Fruit fly (Drosophila melanogaster) whole organism, embryonic: ENCODE data around the gene CG13096.

Experiments
- ATbp ChIP-seq: fragments of 200-800 bp; sonication (Bioruptor generic); optimal IDR thresholded peaks from 2 replicates; lab custom pipeline; 2017; ENCODE audit warnings: missing biosample characterization, mild to moderate bottlenecking, missing genetic modification characterization, missing genetic modification reagents
- Ada2b ChIP-seq: fragments of 200-800 bp; sonication (Bioruptor generic); IDR thresholded peaks from 2 replicates; pipeline ENCODE4 v1.3.6; 2022; ENCODE audit warnings: missing biosample characterization, missing genetic modification characterization
- Antp ChIP-seq: fragments of 200-800 bp; sonication (Bioruptor generic); optimal IDR thresholded peaks from 3 replicates; lab custom pipeline; 2016; ENCODE audit warnings: missing biosample characterization, missing genetic modification characterization
- C15 ChIP-seq: fragments of 200-800 bp; sonication (Bioruptor generic); IDR thresholded peaks from 3 replicates; pipeline ENCODE4 v1.3.6; 2022; ENCODE audit warnings: missing biosample characterization, missing genetic modification characterization
- CG10654 ChIP-seq: fragments of 200-800 bp; sonication (Bioruptor generic); optimal IDR thresholded peaks from 2 replicates; lab custom pipeline; 2016; ENCODE audit warnings: missing biosample characterization, missing genetic modification characterization
- CG11247 ChIP-seq: fragments of 200-800 bp; sonication (Bioruptor generic); IDR thresholded peaks from 2 replicates; pipeline ENCODE4 v1.3.6; 2022; ENCODE audit warnings: missing biosample characterization, missing genetic modification characterization
- CG12219 ChIP-seq: fragments of 200-800 bp; sonication (Bioruptor generic); optimal IDR thresholded peaks from 3 replicates; lab custom pipeline; 2018; ENCODE audit warnings: missing biosample characterization, mild to moderate bottlenecking, missing genetic modification characterization
- CG12391 ChIP-seq: fragments of 200-800 bp; sonication (Bioruptor generic); optimal IDR thresholded peaks from 3 replicates; lab custom pipeline; 2018; ENCODE audit warnings: missing biosample characterization, mild to moderate bottlenecking, missing genetic modification characterization, moderate library complexity
- CG13287 ChIP-seq: fragments of 200-800 bp; sonication (Bioruptor generic); IDR thresholded peaks from 2 replicates; pipeline ENCODE4 v1.3.6; 2022; ENCODE audit warnings: missing biosample characterization, missing genetic modification characterization; ENCODE audit not compliant: partially characterized antibody
- CG15269 ChIP-seq: fragments of 200-800 bp; sonication (Bioruptor generic); optimal IDR thresholded peaks from 2 replicates; lab custom pipeline; 2018; ENCODE audit warnings: missing biosample characterization, mild to moderate bottlenecking, missing genetic modification characterization, moderate library complexity
- CG17385 ChIP-seq: fragments of 200-800 bp; sonication (Bioruptor generic); optimal IDR thresholded peaks from 3 replicates; lab custom pipeline; 2018; ENCODE audit warnings: missing biosample characterization, mild to moderate bottlenecking, missing genetic modification characterization
- CG30403 ChIP-seq: fragments of 200-800 bp; sonication (Bioruptor generic); optimal IDR thresholded peaks from 3 replicates; lab custom pipeline; 2016; ENCODE audit warnings: missing biosample characterization, missing genetic modification characterization
- CG3065 ChIP-seq: fragments of 200-800 bp; sonication (Bioruptor generic); optimal IDR thresholded peaks from 2 replicates; lab custom pipeline; 2016; ENCODE audit warnings: missing biosample characterization, missing genetic modification characterization
- CG31224 ChIP-seq: fragments of 200-800 bp; sonication (Bioruptor generic); IDR thresholded peaks from 2 replicates; pipeline ENCODE4 v1.3.6; 2022; ENCODE audit warnings: missing biosample characterization, missing genetic modification characterization
- CG3163 ChIP-seq: fragments of 200-800 bp; sonication (Bioruptor generic); optimal IDR thresholded peaks from 3 replicates; lab custom pipeline; 2016; ENCODE audit warnings: missing biosample characterization, missing genetic modification characterization
- CG32767 ChIP-seq: fragments of 200-800 bp; sonication (Bioruptor generic); IDR thresholded peaks from 2 replicates; pipeline ENCODE4 v1.3.6; 2022; ENCODE audit warnings: missing biosample characterization, missing genetic modification characterization
- CG3726 ChIP-seq: fragments of 200-800 bp; sonication (Bioruptor generic); IDR thresholded peaks from 3 replicates; pipeline ENCODE4, ENCODE4 v1.3.6; 2022; ENCODE audit warnings: missing biosample characterization, missing genetic modification characterization
- CG5180 ChIP-seq: fragments of 200-800 bp; sonication (Bioruptor generic); optimal IDR thresholded peaks from 3 replicates; lab custom pipeline; 2017; ENCODE audit warnings: missing biosample characterization, missing genetic modification characterization, mild to moderate bottlenecking, moderate library complexity, missing genetic modification reagents
- CG8478 ChIP-seq: fragments of >200 bp; optimal IDR thresholded peaks from 2 replicates; lab custom pipeline; 2018
- CG9817 ChIP-seq: fragments of 200-800 bp; sonication (Bioruptor generic); optimal IDR thresholded peaks from 2 replicates; lab custom pipeline; 2018; ENCODE audit warnings: missing biosample characterization, mild to moderate bottlenecking, missing genetic modification characterization, moderate library complexity
- CrebB ChIP-seq: fragments of 200-800 bp; sonication (Bioruptor generic); optimal IDR thresholded peaks from 3 replicates; lab custom pipeline; 2018; ENCODE audit warnings: missing biosample characterization, mild to moderate bottlenecking, missing genetic modification characterization
- D19A ChIP-seq: fragments of 200-800 bp; optimal IDR thresholded peaks from 3 replicates; lab custom pipeline; 2019; ENCODE audit warnings: missing biosample characterization, mild to moderate bottlenecking, missing genetic modification characterization, moderate library complexity
- Doc3 ChIP-seq: fragments of 200-800 bp; sonication (Bioruptor generic); IDR thresholded peaks from 3 replicates; pipeline ENCODE4 v1.3.6; 2022; ENCODE audit warnings: missing biosample characterization, missing genetic modification characterization; ENCODE audit not compliant: partially characterized antibody
- Dp ChIP-seq: fragments of 200-800 bp; sonication (Bioruptor generic); optimal IDR thresholded peaks from 2 replicates; lab custom pipeline; 2018; ENCODE audit warnings: missing biosample characterization, mild to moderate bottlenecking, missing genetic modification characterization, moderate library complexity
- GATAe ChIP-seq: fragments of 200-800 bp; sonication (Bioruptor generic); conservative IDR thresholded peaks from 2 replicates; pipeline ENCODE4 v1.3.6; 2022; ENCODE audit warnings: missing biosample characterization, missing genetic modification characterization
- Gsc ChIP-seq: fragments of 200-800 bp; sonication (Bioruptor generic); IDR thresholded peaks from 2 replicates; pipeline ENCODE4 v1.3.6; 2022; ENCODE audit warnings: missing biosample characterization, missing genetic modification characterization
- HHEX ChIP-seq: fragments of 200-800 bp; sonication (Bioruptor generic); optimal IDR thresholded peaks from 3 replicates; lab custom pipeline; 2017; ENCODE audit warnings: missing biosample characterization, mild to moderate bottlenecking, missing genetic modification characterization, missing genetic modification reagents
- Hand ChIP-seq: fragments of 200-800 bp; sonication (Bioruptor generic); optimal IDR thresholded peaks from 2 replicates; lab custom pipeline; 2017; ENCODE audit warnings: mild to moderate bottlenecking, missing biosample characterization, missing genetic modification reagents, missing genetic modification characterization
- Hr51 ChIP-seq, 2 experiments: fragments of 200-800 bp; sonication (Bioruptor generic); optimal IDR thresholded peaks; 2 replicates in 1 of 2; 3 replicates in 1 of 2; lab custom pipeline; 2016 to 2018; ENCODE audit warnings: missing biosample characterization in 2 of 2, missing genetic modification characterization in 2 of 2, mild to moderate bottlenecking in 1 of 2, moderate library complexity in 1 of 2
- NC2α ChIP-seq: fragments of 200-800 bp; sonication (Bioruptor generic); optimal IDR thresholded peaks from 2 replicates; lab custom pipeline; 2016; ENCODE audit warnings: missing biosample characterization, missing genetic modification characterization
- NK7.1 ChIP-seq: fragments of 200-800 bp; sonication (Bioruptor generic); optimal IDR thresholded peaks from 3 replicates; lab custom pipeline; 2016; ENCODE audit warnings: missing biosample characterization, missing genetic modification characterization
- Rx ChIP-seq: fragments of 200-800 bp; sonication (Bioruptor generic); IDR thresholded peaks from 2 replicates; pipeline ENCODE4 v1.3.6; 2022; ENCODE audit warnings: missing biosample characterization, missing genetic modification characterization
- Ssrp ChIP-seq: fragments of 200-800 bp; sonication (Bioruptor generic); optimal IDR thresholded peaks from 2 replicates; lab custom pipeline; 2018; ENCODE audit warnings: missing biosample characterization, mild to moderate bottlenecking, missing genetic modification characterization, moderate library complexity
- ap ChIP-seq: fragments of 200-800 bp; sonication (Bioruptor generic); IDR thresholded peaks from 2 replicates; pipeline ENCODE4 v1.3.6; 2022; ENCODE audit warnings: missing biosample characterization, missing genetic modification characterization
- az2 ChIP-seq: fragments of 200-800 bp; sonication (Bioruptor generic); optimal IDR thresholded peaks from 3 replicates; lab custom pipeline; 2016; ENCODE audit warnings: missing biosample characterization, missing genetic modification characterization
- br ChIP-seq: fragments of >200 bp; optimal IDR thresholded peaks from 2 replicates; lab custom pipeline; 2017
- corto ChIP-seq: fragments of 200-800 bp; sonication (Bioruptor generic); optimal IDR thresholded peaks from 2 replicates; lab custom pipeline; 2016; ENCODE audit warnings: missing biosample characterization, mild to moderate bottlenecking, missing genetic modification characterization, moderate library complexity
- dm ChIP-seq: fragments of 200-800 bp; sonication (Bioruptor generic); optimal IDR thresholded peaks from 3 replicates; lab custom pipeline; 2016; ENCODE audit warnings: missing biosample characterization, missing genetic modification characterization
- dmrt11E ChIP-seq: fragments of 200-800 bp; sonication (Bioruptor generic); optimal IDR thresholded peaks from 3 replicates; lab custom pipeline; 2018; ENCODE audit warnings: missing biosample characterization, mild to moderate bottlenecking, missing genetic modification characterization, moderate library complexity
- gsb-n ChIP-seq: fragments of 200-800 bp; sonication (Bioruptor generic); optimal IDR thresholded peaks from 3 replicates; lab custom pipeline; 2018; ENCODE audit warnings: missing biosample characterization, mild to moderate bottlenecking, missing genetic modification characterization
- hb ChIP-seq: fragments of 200-800 bp; sonication (Bioruptor generic); IDR thresholded peaks from 3 replicates; pipeline ENCODE4 v1.3.6; 2022; ENCODE audit warnings: missing biosample characterization, missing genetic modification characterization; ENCODE audit not compliant: partially characterized antibody
- jing ChIP-seq: fragments of 200-800 bp; sonication (Bioruptor generic); optimal IDR thresholded peaks from 2 replicates; lab custom pipeline; 2018; ENCODE audit warnings: missing biosample characterization, mild to moderate bottlenecking, missing genetic modification characterization
- knrl ChIP-seq: fragments of 200-800 bp; sonication (Bioruptor generic); IDR thresholded peaks from 3 replicates; pipeline ENCODE4 v1.3.6; 2022; ENCODE audit warnings: missing biosample characterization, missing genetic modification characterization; ENCODE audit not compliant: partially characterized antibody
- otp ChIP-seq: fragments of 200-800 bp; sonication (Bioruptor generic); IDR thresholded peaks from 3 replicates; pipeline ENCODE4, ENCODE4 v1.3.6; 2022; ENCODE audit warnings: missing biosample characterization, missing genetic modification characterization
- peb ChIP-seq: fragments of 200-800 bp; sonication (Bioruptor generic); IDR thresholded peaks from 2 replicates; pipeline ENCODE4 v1.3.6; 2022; ENCODE audit warnings: missing biosample characterization, missing genetic modification characterization
- sima ChIP-seq: fragments of 200-800 bp; sonication (Bioruptor generic); optimal IDR thresholded peaks from 2 replicates; lab custom pipeline; 2016; ENCODE audit warnings: missing biosample characterization, missing genetic modification characterization
- trh ChIP-seq: fragments of 200-800 bp; sonication (Bioruptor generic); optimal IDR thresholded peaks from 2 replicates; lab custom pipeline; 2016; ENCODE audit warnings: missing biosample characterization, missing genetic modification characterization
- ttk ChIP-seq: fragments of 200-800 bp; sonication (Bioruptor generic); IDR thresholded peaks from 2 replicates; pipeline ENCODE4 v2.1.2; 2022; ENCODE audit warnings: missing biosample characterization, missing genetic modification characterization
- tx ChIP-seq: fragments of 200-800 bp; sonication (Bioruptor generic); optimal IDR thresholded peaks from 2 replicates; lab custom pipeline; 2016; ENCODE audit warnings: missing biosample characterization, missing genetic modification characterization
- wor ChIP-seq: fragments of 200-800 bp; sonication (Bioruptor generic); IDR thresholded peaks from 2 replicates; pipeline ENCODE4 v1.3.6; 2022; ENCODE audit warnings: missing biosample characterization, missing genetic modification characterization
- z ChIP-seq: fragments of 200-800 bp; sonication (Bioruptor generic); IDR thresholded peaks from 3 replicates; pipeline ENCODE4 v1.3.6; 2022; ENCODE audit warnings: missing biosample characterization, missing genetic modification characterization
- zen2 ChIP-seq: fragments of 200-800 bp; sonication (Bioruptor generic); IDR thresholded peaks from 3 replicates; pipeline ENCODE4 v1.3.6; 2022; ENCODE audit warnings: missing biosample characterization, missing genetic modification characterization; ENCODE audit not compliant: partially characterized antibody
- zf30C ChIP-seq: fragments of 200-800 bp; sonication (Bioruptor generic); optimal IDR thresholded peaks from 3 replicates; lab custom pipeline; 2018; ENCODE audit warnings: missing biosample characterization, mild to moderate bottlenecking, missing genetic modification characterization

CG13096 gene

dm6 chr2L:8471667-8472066 is 40.0 kb downstream of the CG13096 start (continued):
- TF ChIP-seq dmrt11E (tag; lab: Kevin White, UChicago) = peak; percentile 76
- TF ChIP-seq ap (GFP tag; lab: Robert Waterston, UW) = no peak
- TF ChIP-seq dm (GFP tag; lab: Kevin White, UChicago) = no peak
- TF ChIP-seq CG8478 (lab: Kevin White, UChicago) = no peak
- TF ChIP-seq CG3163 (GFP tag; lab: Kevin White, UChicago) = no peak
- TF ChIP-seq Dp = no peak
- no peak for TF ChIP-seq Doc3 (GFP tag; lab: Robert Waterston, UW)
- TF ChIP-seq wor (GFP tag; lab: Robert Waterston, UW) = no peak
- TF ChIP-seq CG3726 (GFP tag; lab: Robert Waterston, UW) = no peak
- TF ChIP-seq CG9817 (tag; lab: Kevin White, UChicago) = no peak
- TF ChIP-seq CG31224 (GFP tag; lab: Robert Waterston, UW) = no peak
- no peak for TF ChIP-seq C15
- no peak for TF ChIP-seq CG12219 (GFP tag; lab: Kevin White, UChicago)
- no peak for TF ChIP-seq hb (GFP tag; lab: Robert Waterston, UW)
- peak; percentile 50 for TF ChIP-seq gsb-n (tag; lab: Kevin White, UChicago)
- TF ChIP-seq CG13287 (GFP tag; lab: Robert Waterston, UW) = no peak
- TF ChIP-seq CG32767 = no peak
- no peak for TF ChIP-seq ATbp (GFP tag; lab: Kevin White, UChicago)
- TF ChIP-seq CG15269 (tag; lab: Kevin White, UChicago) = no peak
- TF ChIP-seq HHEX (GFP tag; lab: Kevin White, UChicago) = no peak
- TF ChIP-seq Antp = no peak
- no peak for TF ChIP-seq CG10654
- TF ChIP-seq trh = no peak
- peak; percentile 40 for TF ChIP-seq Ssrp (tag; lab: Kevin White, UChicago)
- no peak for TF ChIP-seq CrebB
- TF ChIP-seq jing (GFP tag; lab: Kevin White, UChicago) = no peak
- TF ChIP-seq D19A (tag; lab: Kevin White, UChicago) = peak; percentile 41
- TF ChIP-seq knrl = no peak
- TF ChIP-seq CG12391 = peak; percentile 38
- no peak for TF ChIP-seq sima
- no peak for TF ChIP-seq tx
- TF ChIP-seq CG11247 (GFP tag; lab: Robert Waterston, UW) = no peak
- no peak for TF ChIP-seq Rx (GFP tag; lab: Robert Waterston, UW)
- no peak for TF ChIP-seq CG5180 (GFP tag; lab: Kevin White, UChicago)
- TF ChIP-seq NK7.1 = no peak
- no peak for TF ChIP-seq CG17385 (GFP tag; lab: Kevin White, UChicago)
- peak in 1 of 2 experiments; percentile 25 for TF ChIP-seq Hr51 (GFP tag; optimal IDR thresholded peaks at IDR 0.05; lab: Kevin White, UChicago)
- no peak for TF ChIP-seq GATAe (GFP tag; lab: Robert Waterston, UW)
- no peak for TF ChIP-seq otp (GFP tag; lab: Robert Waterston, UW)
- TF ChIP-seq Gsc (GFP tag; lab: Robert Waterston, UW) = no peak
- TF ChIP-seq Ada2b (GFP tag; lab: Robert Waterston, UW) = no peak
- no peak for TF ChIP-seq CG3065 (GFP tag; lab: Kevin White, UChicago)
- peak; percentile 29 for TF ChIP-seq CG30403 (GFP tag; lab: Kevin White, UChicago)
- no peak for TF ChIP-seq peb (GFP tag; lab: Robert Waterston, UW)
- TF ChIP-seq NC2α = no peak
- no peak for TF ChIP-seq ttk (GFP tag; lab: Robert Waterston, UW)
- no peak for TF ChIP-seq z
- TF ChIP-seq zen2 (GFP tag; lab: Robert Waterston, UW) = no peak
- no peak for TF ChIP-seq zf30C
- TF ChIP-seq Hand (GFP tag; lab: Kevin White, UChicago) = no peak
- TF ChIP-seq az2 (GFP tag; lab: Kevin White, UChicago) = peak; percentile 14
- no peak for TF ChIP-seq corto (GFP tag; lab: Kevin White, UChicago)
- no peak for TF ChIP-seq br (lab: Kevin White, UChicago)
